Fruit fly (Drosophila melanogaster) whole organism, embryonic: ENCODE results near the gene CG31075.

Experiments used
- ATbp ChIP-seq: fragments of 200-800 bp; sonication (Bioruptor generic); optimal IDR thresholded peaks from 2 replicates; lab custom pipeline; 2017; ENCODE audit warnings: missing biosample characterization, mild to moderate bottlenecking, missing genetic modification characterization, missing genetic modification reagents
- Blimp-1 ChIP-seq: fragments of 200-800 bp; sonication (Bioruptor generic); optimal IDR thresholded peaks from 3 replicates; lab custom pipeline; 2018; ENCODE audit warnings: missing biosample characterization, missing genetic modification characterization, mild to moderate bottlenecking, moderate library complexity, missing genetic modification reagents
- CG10959 ChIP-seq: fragments of 200-800 bp; sonication (Bioruptor generic); IDR thresholded peaks from 2 replicates; pipeline ENCODE4 v1.3.6; 2022; ENCODE audit warnings: missing biosample characterization, missing genetic modification characterization
- CG11085 ChIP-seq: fragments of 200-800 bp; sonication (Bioruptor generic); IDR thresholded peaks from 2 replicates; pipeline ENCODE4 v1.3.6; 2022; ENCODE audit warnings: missing biosample characterization, missing genetic modification characterization
- CG12659 ChIP-seq: fragments of 200-800 bp; sonication (Bioruptor generic); optimal IDR thresholded peaks from 3 replicates; lab custom pipeline; 2017; ENCODE audit warnings: mild to moderate bottlenecking, missing biosample characterization, missing genetic modification reagents, missing genetic modification characterization
- CG13287 ChIP-seq: fragments of 200-800 bp; sonication (Bioruptor generic); IDR thresholded peaks from 2 replicates; pipeline ENCODE4 v1.3.6; 2022; ENCODE audit warnings: missing biosample characterization, missing genetic modification characterization; ENCODE audit not compliant: partially characterized antibody
- CG13424 ChIP-seq: fragments of 200-800 bp; sonication (Bioruptor generic); optimal IDR thresholded peaks from 2 replicates; lab custom pipeline; 2019; ENCODE audit warnings: missing biosample characterization, mild to moderate bottlenecking, missing genetic modification characterization, moderate library complexity
- CG13624 ChIP-seq: fragments of 200-800 bp; sonication (Bioruptor generic); optimal IDR thresholded peaks from 2 replicates; lab custom pipeline; 2016; ENCODE audit warnings: missing biosample characterization, missing genetic modification characterization
- CG13894 ChIP-seq: fragments of 200-800 bp; sonication (Bioruptor generic); optimal IDR thresholded peaks from 3 replicates; lab custom pipeline; 2018; ENCODE audit warnings: missing biosample characterization, mild to moderate bottlenecking, missing genetic modification characterization, moderate library complexity
- CG15514 ChIP-seq: fragments of 200-800 bp; sonication (Bioruptor generic); optimal IDR thresholded peaks from 3 replicates; lab custom pipeline; 2017; ENCODE audit warnings: missing biosample characterization, missing genetic modification characterization, mild to moderate bottlenecking, moderate library complexity, missing genetic modification reagents
- CG17568 ChIP-seq: fragments of 200-800 bp; sonication (Bioruptor generic); optimal IDR thresholded peaks from 2 replicates; lab custom pipeline; 2018; ENCODE audit warnings: missing biosample characterization, mild to moderate bottlenecking, missing genetic modification characterization, moderate library complexity
- CG18262 ChIP-seq: fragments of 200-800 bp; optimal IDR thresholded peaks from 3 replicates; lab custom pipeline; 2019; ENCODE audit warnings: missing biosample characterization, mild to moderate bottlenecking, missing genetic modification characterization, moderate library complexity
- CG2116 ChIP-seq: fragments of 200-800 bp; sonication (Bioruptor generic); optimal IDR thresholded peaks from 3 replicates; lab custom pipeline; 2018; ENCODE audit warnings: missing biosample characterization, mild to moderate bottlenecking, missing genetic modification characterization
- CG2712 ChIP-seq: fragments of 200-800 bp; optimal IDR thresholded peaks from 3 replicates; lab custom pipeline; 2019; ENCODE audit warnings: missing biosample characterization, mild to moderate bottlenecking, missing genetic modification characterization, moderate library complexity
- CG3281 ChIP-seq: fragments of 200-800 bp; sonication (Bioruptor generic); optimal IDR thresholded peaks from 3 replicates; lab custom pipeline; 2017; ENCODE audit warnings: missing biosample characterization, mild to moderate bottlenecking, missing genetic modification characterization
- CG3995 ChIP-seq: fragments of 200-800 bp; sonication (Bioruptor generic); optimal IDR thresholded peaks from 3 replicates; lab custom pipeline; 2016; ENCODE audit warnings: missing biosample characterization, missing genetic modification characterization
- CG6175 ChIP-seq: fragments of 200-800 bp; sonication (Bioruptor generic); IDR thresholded peaks from 3 replicates; pipeline ENCODE4 v1.3.6; 2022; ENCODE audit warnings: missing biosample characterization, missing genetic modification characterization
- CG6272 ChIP-seq: fragments of 200-800 bp; sonication (Bioruptor generic); IDR thresholded peaks from 2 replicates; pipeline ENCODE4 v1.3.6; 2022; ENCODE audit warnings: missing biosample characterization, missing genetic modification characterization
- CG7987 ChIP-seq: fragments of 200-800 bp; sonication (Bioruptor generic); optimal IDR thresholded peaks from 2 replicates; lab custom pipeline; 2018; ENCODE audit warnings: missing biosample characterization, mild to moderate bottlenecking, missing genetic modification characterization, moderate library complexity
- CG9932 ChIP-seq: fragments of 200-800 bp; sonication (Bioruptor generic); IDR thresholded peaks from 2 replicates; pipeline ENCODE4 v1.3.6; 2022; ENCODE audit warnings: missing biosample characterization, missing genetic modification characterization
- CHES-1-like ChIP-seq: fragments of 200-800 bp; sonication (Bioruptor generic); optimal IDR thresholded peaks from 2 replicates; lab custom pipeline; 2016; ENCODE audit warnings: missing biosample characterization, missing genetic modification characterization
- CTCF ChIP-seq: fragments of 200-800 bp; sonication (Bioruptor generic); optimal IDR thresholded peaks from 2 replicates; lab custom pipeline; 2017; ENCODE audit warnings: missing biosample characterization, mild to moderate bottlenecking, missing genetic modification characterization, moderate library complexity
- CkIIα-i1 ChIP-seq: fragments of 200-800 bp; sonication (Bioruptor generic); IDR thresholded peaks from 2 replicates; pipeline ENCODE4 v1.3.6; 2022; ENCODE audit warnings: missing biosample characterization, missing genetic modification characterization
- D19B ChIP-seq: fragments of 200-800 bp; sonication (Bioruptor generic); optimal IDR thresholded peaks from 2 replicates; lab custom pipeline; 2017; ENCODE audit warnings: missing biosample characterization, mild to moderate bottlenecking, missing genetic modification characterization
- Dfd ChIP-seq, 2 experiments: fragments of >200 bp; optimal IDR thresholded peaks; 2 replicates each; lab custom pipeline; 2017; ENCODE audit warnings: missing biosample characterization in 2 of 2, missing genetic modification characterization in 2 of 2
- Dll ChIP-seq: fragments of 200-800 bp; sonication (Bioruptor generic); IDR thresholded peaks from 4 replicates; pipeline ENCODE4 v1.3.6; 2022; ENCODE audit warnings: missing biosample characterization, missing genetic modification characterization; ENCODE audit not compliant: partially characterized antibody
- GATAe ChIP-seq: fragments of 200-800 bp; sonication (Bioruptor generic); conservative IDR thresholded peaks from 2 replicates; pipeline ENCODE4 v1.3.6; 2022; ENCODE audit warnings: missing biosample characterization, missing genetic modification characterization
- H2.0 ChIP-seq: fragments of 200-800 bp; sonication (Bioruptor generic); IDR thresholded peaks from 2 replicates; pipeline ENCODE4 v1.3.6; 2022; ENCODE audit warnings: missing biosample characterization, missing genetic modification characterization
- HLH3B ChIP-seq: fragments of 200-800 bp; sonication (Bioruptor generic); IDR thresholded peaks from 2 replicates; pipeline ENCODE4 v1.3.6; 2022; ENCODE audit warnings: missing biosample characterization, missing genetic modification characterization
- Oaz ChIP-seq: fragments of 200-800 bp; sonication (Bioruptor generic); IDR thresholded peaks from 2 replicates; pipeline ENCODE4 v1.3.6; 2022; ENCODE audit warnings: missing biosample characterization, missing genetic modification characterization
- Sin3A ChIP-seq: fragments of >200 bp; optimal IDR thresholded peaks from 2 replicates; lab custom pipeline; 2018
- Stat92E ChIP-seq, 3 experiments: fragments of >200 bp in 2 of 3; fragments of 200-800 bp in 1 of 3; sonication (Bioruptor generic) in 1 of 3; optimal IDR thresholded peaks; 2 replicates each; lab custom pipeline; 2017 to 2019; ENCODE audit warnings: missing biosample characterization in 3 of 3, missing genetic modification characterization in 3 of 3, mild to moderate bottlenecking in 1 of 3, moderate library complexity in 1 of 3
- bab2 ChIP-seq: fragments of 200-800 bp; sonication (Bioruptor generic); optimal IDR thresholded peaks from 2 replicates; lab custom pipeline; 2016; ENCODE audit warnings: missing biosample characterization, missing genetic modification characterization
- btn ChIP-seq: fragments of 200-800 bp; sonication (Bioruptor generic); optimal IDR thresholded peaks from 2 replicates; lab custom pipeline; 2016; ENCODE audit warnings: missing biosample characterization, missing genetic modification characterization
- chif ChIP-seq, 2 experiments: fragments of 200-800 bp; sonication (Bioruptor generic); optimal IDR thresholded peaks; 3 replicates each; lab custom pipeline; 2016; ENCODE audit warnings: missing biosample characterization in 2 of 2, missing genetic modification characterization in 2 of 2
- chinmo ChIP-seq: fragments of 200-800 bp; sonication (Bioruptor generic); IDR thresholded peaks from 4 replicates; pipeline ENCODE4 v1.3.6; 2022; ENCODE audit warnings: missing biosample characterization, missing genetic modification characterization; ENCODE audit not compliant: partially characterized antibody
- cwo ChIP-seq: fragments of 200-800 bp; sonication (Bioruptor generic); optimal IDR thresholded peaks from 3 replicates; lab custom pipeline; 2017; ENCODE audit warnings: missing biosample characterization, missing genetic modification characterization, mild to moderate bottlenecking, moderate library complexity, missing genetic modification reagents
- ewg ChIP-seq: fragments of 200-800 bp; sonication (Bioruptor generic); optimal IDR thresholded peaks from 3 replicates; lab custom pipeline; 2017; ENCODE audit warnings: mild to moderate bottlenecking, missing biosample characterization, missing genetic modification reagents, missing genetic modification characterization
- kay ChIP-seq: fragments of 200-800 bp; sonication (Bioruptor generic); optimal IDR thresholded peaks from 2 replicates; lab custom pipeline; 2016; ENCODE audit warnings: missing biosample characterization, missing genetic modification characterization
- nerfin-2 ChIP-seq: fragments of 200-800 bp; sonication (Bioruptor generic); IDR thresholded peaks from 2 replicates; pipeline ENCODE4 v1.3.6; 2022; ENCODE audit warnings: missing biosample characterization, missing genetic modification characterization; ENCODE audit not compliant: partially characterized antibody
- pb ChIP-seq: fragments of 200-800 bp; sonication (Bioruptor generic); optimal IDR thresholded peaks from 3 replicates; lab custom pipeline; 2016; ENCODE audit warnings: missing biosample characterization, missing genetic modification characterization
- pfk ChIP-seq: fragments of 200-800 bp; sonication (Bioruptor generic); optimal IDR thresholded peaks from 2 replicates; lab custom pipeline; 2018; ENCODE audit warnings: missing biosample characterization, mild to moderate bottlenecking, missing genetic modification characterization, moderate library complexity
- pzg ChIP-seq: fragments of 200-800 bp; sonication (Bioruptor generic); optimal IDR thresholded peaks from 3 replicates; lab custom pipeline; 2018; ENCODE audit warnings: missing biosample characterization, mild to moderate bottlenecking, missing genetic modification characterization, moderate library complexity
- rib ChIP-seq: fragments of 200-800 bp; sonication (Bioruptor generic); IDR thresholded peaks from 2 replicates; pipeline ENCODE4 v1.3.6; 2022; ENCODE audit warnings: missing biosample characterization, missing genetic modification characterization
- run ChIP-seq: fragments of 200-800 bp; sonication (Bioruptor generic); optimal IDR thresholded peaks from 3 replicates; lab custom pipeline; 2018; ENCODE audit warnings: missing biosample characterization, mild to moderate bottlenecking, missing genetic modification characterization
- scrt ChIP-seq: fragments of 200-800 bp; sonication (Bioruptor generic); optimal IDR thresholded peaks from 2 replicates; lab custom pipeline; 2018; ENCODE audit warnings: missing biosample characterization, mild to moderate bottlenecking, missing genetic modification characterization, moderate library complexity
- tap ChIP-seq: fragments of 200-800 bp; optimal IDR thresholded peaks from 3 replicates; lab custom pipeline; 2019; ENCODE audit warnings: missing biosample characterization, mild to moderate bottlenecking, missing genetic modification characterization, moderate library complexity
- toy ChIP-seq: fragments of 200-800 bp; sonication (Bioruptor generic); IDR thresholded peaks from 2 replicates; pipeline ENCODE4 v1.3.6; 2022; ENCODE audit warnings: missing biosample characterization, missing genetic modification characterization
- trem ChIP-seq: fragments of 200-800 bp; optimal IDR thresholded peaks from 3 replicates; lab custom pipeline; 2019; ENCODE audit warnings: missing biosample characterization, mild to moderate bottlenecking, missing genetic modification characterization, moderate library complexity
- unpg ChIP-seq: fragments of 200-800 bp; sonication (Bioruptor generic); optimal IDR thresholded peaks from 3 replicates; lab custom pipeline; 2018; ENCODE audit warnings: missing biosample characterization, mild to moderate bottlenecking, missing genetic modification characterization, moderate library complexity
- usp ChIP-seq: fragments of >200 bp; optimal IDR thresholded peaks from 2 replicates; lab custom pipeline; 2017; ENCODE audit warnings: missing biosample characterization, missing genetic modification characterization
- wor ChIP-seq: fragments of 200-800 bp; sonication (Bioruptor generic); IDR thresholded peaks from 2 replicates; pipeline ENCODE4 v1.3.6; 2022; ENCODE audit warnings: missing biosample characterization, missing genetic modification characterization

Gene CG31075

dm6 chr3R:26945233-26945632 is 43.1 kb downstream of the CG31075 start, which contains the start of gene CG14252:
Gene CG14252, plus strand, starts transcription at chr3R:26945534.
- TF ChIP-seq nerfin-2 (no peak), Oaz (GFP tag; lab: Robert Waterston, UW) (no peak), ATbp (GFP tag; lab: Kevin White, UChicago) (no peak), CG15514 (GFP tag; lab: Kevin White, UChicago) (peak; percentile 74), scrt (GFP tag; lab: Kevin White, UChicago) (no peak), wor (GFP tag; lab: Robert Waterston, UW) (no peak), CG7987 (GFP tag; lab: Kevin White, UChicago) (no peak), CG6175 (GFP tag; lab: Robert Waterston, UW) (no peak), unpg (GFP tag; lab: Kevin White, UChicago) (no peak), pb (GFP tag; lab: Kevin White, UChicago) (no peak), CG13624 (peak; percentile 16), Stat92E (GFP tag; optimal IDR thresholded peaks at IDR 0.05; lab: Kevin White, UChicago) (peak in 1 of 3 experiments; percentile 79), tap (tag; lab: Kevin White, UChicago) (peak; percentile 1), Dll (no peak), CG13287 (GFP tag; lab: Robert Waterston, UW) (peak; percentile 31; the same call in 1 of the 2 replicates), CG3281 (GFP tag; lab: Kevin White, UChicago) (peak; percentile 76), CG2712 (tag; lab: Kevin White, UChicago) (peak; percentile 57), CG17568 (GFP tag; lab: Kevin White, UChicago) (no peak), CTCF (no peak), CG10959 (GFP tag; lab: Robert Waterston, UW) (no peak), CG2116 (peak; percentile 48), chif (GFP tag; optimal IDR thresholded peaks at IDR 0.05; lab: Kevin White, UChicago) (no peak), CG12659 (peak; percentile 26), CG13894 (peak; percentile 55), CkIIα-i1 (GFP tag; lab: Robert Waterston, UW) (no peak), Blimp-1 (GFP tag; lab: Kevin White, UChicago) (peak; percentile 7), CG9932 (GFP tag; lab: Robert Waterston, UW) (no peak), kay (GFP tag; lab: Kevin White, UChicago) (no peak), bab2 (no peak), HLH3B (no peak), pfk (GFP tag; lab: Kevin White, UChicago) (no peak), D19B (no peak), cwo (GFP tag; lab: Kevin White, UChicago) (no peak), toy (GFP tag; lab: Robert Waterston, UW) (no peak), chinmo (GFP tag; lab: Robert Waterston, UW) (0 out of 4 replicates have a peak, but pooled peaks have one; percentile 23), H2.0 (GFP tag; lab: Robert Waterston, UW) (no peak), CG11085 (no peak), ewg (GFP tag; lab: Kevin White, UChicago) (no peak), usp (GFP tag; lab: Kevin White, UChicago) (no peak), pzg (GFP tag; lab: Kevin White, UChicago) (peak; percentile 97), run (no peak), trem (tag; lab: Kevin White, UChicago) (peak; percentile 72), CG13424 (tag; lab: Kevin White, UChicago) (peak; percentile 1), CG3995 (GFP tag; lab: Kevin White, UChicago) (no peak), Sin3A (lab: Kevin White, UChicago) (no peak), Dfd (GFP tag; optimal IDR thresholded peaks at IDR 0.05; lab: Kevin White, UChicago) (no peak), CHES-1-like (GFP tag; lab: Kevin White, UChicago) (peak; percentile 38), CG6272 (GFP tag; lab: Robert Waterston, UW) (no peak), CG18262 (tag; lab: Kevin White, UChicago) (peak; percentile 21), GATAe (GFP tag; lab: Robert Waterston, UW) (no peak), rib (no peak), btn (GFP tag; lab: Kevin White, UChicago) (no peak)
